Worm (Caenorhabditis elegans) whole organism, L4 larva: Measurements from ENCODE around the gene T09A5.15.

Experiments used
- F10B5.3 ChIP-seq: sonication (generic microtip); optimal IDR thresholded peaks from 2 replicates; lab custom pipeline; 2016; ENCODE audit warnings: mild to moderate bottlenecking, missing genetic modification characterization, missing compliant biosample characterization
- F37D6.2 ChIP-seq: sonication (generic microtip); optimal IDR thresholded peaks from 2 replicates; lab custom pipeline; 2016; ENCODE audit warnings: mild to moderate bottlenecking, missing genetic modification characterization, missing compliant biosample characterization
- F49E8.2 ChIP-seq: sonication (generic microtip); optimal IDR thresholded peaks from 2 replicates; lab custom pipeline; 2016; ENCODE audit warnings: missing compliant biosample characterization, mild to moderate bottlenecking, missing genetic modification characterization, borderline replicate concordance
- T26A8.4 ChIP-seq: fragments of 200-800 bp; sonication (Bioruptor generic); IDR thresholded peaks from 2 replicates; pipeline ENCODE4 v1.3.6; 2022; ENCODE audit warnings: missing genetic modification characterization, missing compliant biosample characterization
- Y105C5A.15 ChIP-seq: fragments of 200-800 bp; sonication (Bioruptor generic); IDR thresholded peaks from 2 replicates; pipeline ENCODE4 v1.3.6; 2022; ENCODE audit warnings: missing genetic modification characterization, missing compliant biosample characterization
- Y75B8A.6 ChIP-seq: fragments of 200-800 bp; sonication (Bioruptor generic); IDR thresholded peaks from 2 replicates; pipeline ENCODE4 v1.3.6; 2022; ENCODE audit warnings: missing genetic modification reagents, missing genetic modification characterization, missing compliant biosample characterization
- aha-1 ChIP-seq: fragments of 150-350 bp; peaks from one replicate; lab custom pipeline; 2014; ENCODE audit warnings: missing biosample characterization, missing genetic modification characterization
- attf-4 ChIP-seq: sonication (generic microtip); optimal IDR thresholded peaks from 3 replicates; lab custom pipeline; 2017; ENCODE audit warnings: missing biosample characterization, missing genetic modification characterization
- ceh-28 ChIP-seq: fragments of 150-350 bp; optimal IDR thresholded peaks from 2 replicates; lab custom pipeline; 2014; ENCODE audit warnings: missing biosample characterization, missing genetic modification reagents, missing genetic modification characterization
- ceh-32 ChIP-seq: sonication (generic microtip); optimal IDR thresholded peaks from 2 replicates; lab custom pipeline; 2016; ENCODE audit warnings: mild to moderate bottlenecking, missing genetic modification characterization, missing compliant biosample characterization; ENCODE audit not compliant: poor library complexity
- ceh-82 ChIP-seq: sonication (generic microtip); optimal IDR thresholded peaks from 2 replicates; lab custom pipeline; 2017; ENCODE audit warnings: missing biosample characterization, missing genetic modification characterization
- cey-2 ChIP-seq: sonication (generic microtip); optimal IDR thresholded peaks from 3 replicates; lab custom pipeline; 2017; ENCODE audit warnings: missing genetic modification characterization, mild to moderate bottlenecking, missing compliant biosample characterization, antibody characterized with exemption, borderline replicate concordance; ENCODE audit not compliant: insufficient read depth
- ctbp-1 ChIP-seq: fragments of 200-800 bp; sonication (Bioruptor generic); IDR thresholded peaks from 2 replicates; pipeline ENCODE4 v1.3.6; 2022; ENCODE audit warnings: missing genetic modification reagents, missing genetic modification characterization, missing compliant biosample characterization
- daf-12 ChIP-seq: fragments of 150-350 bp; optimal IDR thresholded peaks from 2 replicates; lab custom pipeline; 2014; ENCODE audit warnings: missing biosample characterization, missing genetic modification reagents, missing genetic modification characterization
- daf-16 ChIP-seq, 3 experiments: sonication (generic microtip); optimal IDR thresholded peaks; 2 replicates each; lab custom pipeline; 2016 to 2017; ENCODE audit warnings: missing genetic modification characterization in 3 of 3, missing genetic modification reagents in 3 of 3, mild to moderate bottlenecking in 2 of 3, missing compliant biosample characterization in 2 of 3, missing biosample characterization in 1 of 3, moderate library complexity in 1 of 3
- dpl-1 ChIP-seq: fragments of 150-350 bp; optimal IDR thresholded peaks from 2 replicates; lab custom pipeline; 2014; ENCODE audit warnings: missing biosample characterization, missing genetic modification reagents, missing genetic modification characterization
- egl-27 ChIP-seq: sonication (generic microtip); optimal IDR thresholded peaks from 3 replicates; lab custom pipeline; 2017; ENCODE audit warnings: missing biosample characterization, missing genetic modification reagents, missing genetic modification characterization
- egl-43 ChIP-seq: fragments of 200-800 bp; sonication (Bioruptor generic); IDR thresholded peaks from 2 replicates; pipeline ENCODE4 v1.3.6; 2022; ENCODE audit warnings: missing genetic modification reagents, missing genetic modification characterization, missing compliant biosample characterization
- gei-8 ChIP-seq: fragments of 200-800 bp; sonication (Bioruptor generic); optimal IDR thresholded peaks from 2 replicates; lab custom pipeline; 2018; ENCODE audit warnings: mild to moderate bottlenecking, missing genetic modification characterization, missing compliant biosample characterization
- hif-1 ChIP-seq, 2 experiments: sonication (generic microtip); optimal IDR thresholded peaks; 2 replicates each; lab custom pipeline; 2016 to 2017; ENCODE audit warnings: missing compliant biosample characterization in 2 of 2, missing genetic modification characterization in 2 of 2, missing genetic modification reagents in 2 of 2, missing genotype in 2 of 2, mild to moderate bottlenecking in 1 of 2
- hmg-1.1 ChIP-seq: fragments of 200-800 bp; sonication (Bioruptor generic); IDR thresholded peaks from 2 replicates; pipeline ENCODE4 v1.3.6; 2022; ENCODE audit warnings: missing genetic modification reagents, missing genetic modification characterization, missing compliant biosample characterization
- jun-1 ChIP-seq: fragments of 150-350 bp; optimal IDR thresholded peaks from 2 replicates; lab custom pipeline; 2014; ENCODE audit warnings: missing biosample characterization, missing genetic modification reagents, missing genetic modification characterization
- lin-1 ChIP-seq: fragments of 200-800 bp; sonication (Bioruptor generic); IDR thresholded peaks from 2 replicates; pipeline ENCODE4 v1.3.6; 2022; ENCODE audit warnings: missing genetic modification reagents, missing genetic modification characterization, missing compliant biosample characterization
- lin-15B ChIP-seq: fragments of 150-350 bp; sonication (generic microtip); optimal IDR thresholded peaks from 3 replicates; lab custom pipeline; 2014; ENCODE audit warnings: missing biosample characterization, missing genetic modification characterization
- lin-38 ChIP-seq: fragments of 200-800 bp; sonication (Bioruptor generic); IDR thresholded peaks from 2 replicates; pipeline ENCODE4 v1.3.6; 2022; ENCODE audit warnings: missing genetic modification reagents, missing genetic modification characterization, missing compliant biosample characterization
- lir-3 ChIP-seq: sonication (generic microtip); optimal IDR thresholded peaks from 2 replicates; lab custom pipeline; 2016; ENCODE audit warnings: mild to moderate bottlenecking, missing genetic modification characterization, missing compliant biosample characterization
- madf-9 ChIP-seq: fragments of 200-800 bp; sonication (Bioruptor generic); conservative IDR thresholded peaks from 2 replicates; pipeline ENCODE4 v1.3.6; 2022; ENCODE audit warnings: missing genetic modification reagents, missing genetic modification characterization, missing compliant biosample characterization
- mxl-2 ChIP-seq: fragments of 200-800 bp; sonication (Bioruptor generic); conservative IDR thresholded peaks from 2 replicates; pipeline ENCODE4 v1.3.6; 2022; ENCODE audit warnings: missing genetic modification reagents, missing genetic modification characterization, missing compliant biosample characterization
- mxl-3 ChIP-seq: fragments of 200-800 bp; sonication (Bioruptor generic); optimal IDR thresholded peaks from 2 replicates; lab custom pipeline; 2018; ENCODE audit warnings: mild to moderate bottlenecking, missing genetic modification characterization, missing compliant biosample characterization
- nhr-11 ChIP-seq: fragments of 150-350 bp; optimal IDR thresholded peaks from 2 replicates; lab custom pipeline; 2014; ENCODE audit warnings: missing biosample characterization, missing genetic modification characterization
- nhr-111 ChIP-seq: fragments of 200-800 bp; sonication (Bioruptor generic); optimal IDR thresholded peaks from 2 replicates; lab custom pipeline; 2018; ENCODE audit warnings: mild to moderate bottlenecking, missing genetic modification characterization, missing compliant biosample characterization
- nhr-237 ChIP-seq: sonication (generic microtip); optimal IDR thresholded peaks from 2 replicates; lab custom pipeline; 2017; ENCODE audit warnings: missing biosample characterization, missing genetic modification characterization
- nhr-28 ChIP-seq: fragments of 150-350 bp; optimal IDR thresholded peaks from 2 replicates; lab custom pipeline; 2014; ENCODE audit warnings: missing biosample characterization, missing genetic modification characterization
- nhr-48 ChIP-seq: sonication (generic microtip); optimal IDR thresholded peaks from 2 replicates; lab custom pipeline; 2016; ENCODE audit warnings: mild to moderate bottlenecking, missing genetic modification characterization, missing compliant biosample characterization
- nhr-6 ChIP-seq: fragments of 150-350 bp; optimal IDR thresholded peaks from 2 replicates; lab custom pipeline; 2014; ENCODE audit warnings: missing biosample characterization, missing genetic modification characterization
- nhr-76 ChIP-seq: fragments of 150-350 bp; optimal IDR thresholded peaks from 2 replicates; lab custom pipeline; 2014; ENCODE audit warnings: missing biosample characterization, missing genetic modification characterization
- php-3 ChIP-seq: fragments of 200-800 bp; sonication (Bioruptor generic); IDR thresholded peaks from 2 replicates; pipeline ENCODE4 v1.3.6; 2022; ENCODE audit warnings: missing genetic modification reagents, missing genetic modification characterization, missing compliant biosample characterization
- rbr-2 ChIP-seq: sonication (generic microtip); optimal IDR thresholded peaks from 2 replicates; lab custom pipeline; 2016; ENCODE audit warnings: missing genotype, missing genetic modification characterization, missing compliant biosample characterization
- saeg-2 ChIP-seq: fragments of 200-800 bp; sonication (Bioruptor generic); IDR thresholded peaks from 2 replicates; pipeline ENCODE4 v1.3.6; 2022; ENCODE audit warnings: missing genetic modification reagents, missing genetic modification characterization, missing compliant biosample characterization
- skn-1 ChIP-seq: fragments of 150-350 bp; optimal IDR thresholded peaks from 2 replicates; lab custom pipeline; 2014; ENCODE audit warnings: missing biosample characterization, missing genetic modification characterization
- snpc-1.2 ChIP-seq: fragments of 200-800 bp; sonication (Bioruptor generic); IDR thresholded peaks from 2 replicates; pipeline ENCODE4 v1.3.6; 2022; ENCODE audit warnings: missing genetic modification reagents, missing genetic modification characterization, missing compliant biosample characterization
- tag-97 ChIP-seq: fragments of 200-800 bp; sonication (Bioruptor generic); IDR thresholded peaks from 2 replicates; pipeline ENCODE4 v1.3.6; 2022; ENCODE audit warnings: missing genetic modification characterization, missing compliant biosample characterization
- unc-130 ChIP-seq: sonication (generic microtip); optimal IDR thresholded peaks from 2 replicates; lab custom pipeline; 2016; ENCODE audit warnings: missing genetic modification reagents, missing genetic modification characterization, missing compliant biosample characterization
- unc-62 ChIP-seq, 3 experiments: fragments of 150-350 bp in 1 of 3; sonication (generic microtip); optimal IDR thresholded peaks in 2 of 3; peaks in 1 of 3; 1 replicate in 1 of 3; 2 replicates in 2 of 3; lab custom pipeline; 2014 to 2017; ENCODE audit warnings: missing biosample characterization in 3 of 3, missing genetic modification characterization in 3 of 3, missing genetic modification reagents in 3 of 3, missing genotype in 1 of 3
- zfp-2 ChIP-seq: sonication (generic microtip); optimal IDR thresholded peaks from 2 replicates; lab custom pipeline; 2016; ENCODE audit warnings: mild to moderate bottlenecking, missing genetic modification characterization, missing compliant biosample characterization
- zfp-3 ChIP-seq: fragments of 200-800 bp; sonication (Bioruptor generic); conservative IDR thresholded peaks from 2 replicates; pipeline ENCODE4 v1.3.6; 2022; ENCODE audit warnings: missing genetic modification reagents, missing genetic modification characterization, missing compliant biosample characterization
- zip-2 ChIP-seq: fragments of 150-350 bp; optimal IDR thresholded peaks from 2 replicates; lab custom pipeline; 2014; ENCODE audit warnings: missing biosample characterization, missing genetic modification characterization
- ztf-11 ChIP-seq: fragments of 150-350 bp; optimal IDR thresholded peaks from 2 replicates; lab custom pipeline; 2014; ENCODE audit warnings: missing biosample characterization, missing genetic modification characterization
- ztf-7 ChIP-seq: fragments of 150-350 bp; optimal IDR thresholded peaks from 2 replicates; lab custom pipeline; 2014; ENCODE audit warnings: missing biosample characterization, missing genetic modification characterization

The T09A5.15 gene

DNA sequence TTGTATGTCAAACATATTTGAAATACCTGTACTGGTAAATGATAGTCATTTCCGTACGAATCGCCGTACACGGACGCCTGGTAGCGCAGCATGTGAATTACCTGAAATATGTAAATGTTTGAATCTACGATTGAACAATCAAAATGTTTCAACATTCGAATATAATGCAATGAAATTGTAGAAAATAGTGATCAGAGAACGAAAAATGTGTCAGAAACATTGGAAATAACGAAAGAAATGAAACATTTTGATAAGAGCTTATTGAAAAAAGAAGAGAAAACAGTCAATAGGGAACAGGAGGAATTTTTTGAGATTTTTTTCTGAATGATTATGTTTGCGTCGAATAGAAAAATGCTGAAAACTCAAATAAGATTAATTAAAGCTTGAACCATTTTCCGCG is 12.3 kb downstream of the T09A5.15 start, which contains the start of gene ztf-17:
TSS of gene ztf-17 (minus strand) at position 101 of the 400 bp plus-strand sequence.
- TF ChIP-seq nhr-11 (tag; lab: Kevin White, UChicago) (no peak), nhr-48 (no peak), aha-1 (tag; lab: Kevin White, UChicago) (peak; percentile 64)

DNA sequence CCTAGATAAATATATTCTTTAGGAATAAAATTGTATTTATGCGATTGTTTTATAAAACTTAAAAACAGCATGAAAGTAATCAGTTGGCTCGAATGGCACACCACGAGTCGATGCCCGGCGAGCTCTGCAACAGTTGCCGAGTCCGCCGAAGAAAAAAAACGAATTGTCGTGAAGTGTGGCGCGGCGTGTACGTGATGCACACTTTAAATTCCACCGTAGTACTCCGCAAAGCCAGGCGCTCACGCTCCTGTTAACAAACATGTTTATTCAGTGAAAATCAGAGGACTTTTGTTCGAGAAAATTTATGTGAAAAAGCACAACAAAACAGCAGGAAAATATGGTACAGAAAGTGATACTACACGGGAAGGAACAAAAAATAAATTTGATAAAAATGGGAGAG is 12.9 kb downstream of the T09A5.15 start:
- no peak for TF ChIP-seq F37D6.2 (tag; lab: Kevin White, UChicago)
- no peak for TF ChIP-seq lin-1
- no peak for TF ChIP-seq attf-4 (tag; lab: Kevin White, UChicago)
- TF ChIP-seq mxl-3 (GFP tag; lab: Kevin White, UChicago) = no peak
- no peak for TF ChIP-seq lin-15B
- no peak for TF ChIP-seq unc-62 (GFP tag; optimal IDR thresholded peaks at IDR 0.05 in 1 of 2; lab: Kevin White, UChicago)
- TF ChIP-seq unc-62 (tag; optimal IDR thresholded peaks at IDR 0.05; lab: Kevin White, UChicago) = no peak
- no peak for TF ChIP-seq zfp-3 (GFP tag; lab: Robert Waterston, UW)
- no peak for TF ChIP-seq ceh-32 (tag; lab: Kevin White, UChicago)
- TF ChIP-seq nhr-237 (tag; lab: Kevin White, UChicago) = no peak
- no peak for TF ChIP-seq cey-2 (tag; lab: Kevin White, UChicago)
- peak; percentile 21 for TF ChIP-seq nhr-28
- TF ChIP-seq F49E8.2 (tag; lab: Kevin White, UChicago) = no peak
- no peak for TF ChIP-seq nhr-48
- TF ChIP-seq madf-9 (GFP tag; lab: Robert Waterston, UW) = no peak
- TF ChIP-seq nhr-76 (tag; lab: Kevin White, UChicago) = no peak
- peak; percentile 57; the same call in 1 of the 2 replicates for TF ChIP-seq hmg-1.1 (GFP tag; lab: Robert Waterston, UW)
- TF ChIP-seq dpl-1 (GFP tag; lab: Kevin White, UChicago) = peak; percentile 43
- TF ChIP-seq snpc-1.2 (GFP tag; lab: Robert Waterston, UW) = no peak
- TF ChIP-seq ztf-7 (tag; lab: Kevin White, UChicago) = no peak
- no peak for TF ChIP-seq saeg-2
- TF ChIP-seq unc-130 (GFP tag; lab: Kevin White, UChicago) = no peak
- no peak for TF ChIP-seq mxl-2 (GFP tag; lab: Robert Waterston, UW)
- TF ChIP-seq zfp-2 (tag; lab: Kevin White, UChicago) = no peak
- no peak for TF ChIP-seq egl-27 (tag; lab: Kevin White, UChicago)
- no peak for TF ChIP-seq Y75B8A.6 (GFP tag; lab: Robert Waterston, UW)
- no peak for TF ChIP-seq F10B5.3 (tag; lab: Kevin White, UChicago)
- no peak for TF ChIP-seq zip-2 (tag; lab: Kevin White, UChicago)
- no peak for TF ChIP-seq T26A8.4
- TF ChIP-seq daf-12 (tag; lab: Kevin White, UChicago) = no peak
- peak; percentile 0 to 86 for TF ChIP-seq daf-16 (GFP tag; optimal IDR thresholded peaks at IDR 0.05; lab: Kevin White, UChicago)
- TF ChIP-seq daf-16 (tag; optimal IDR thresholded peaks at IDR 0.05; lab: Kevin White, UChicago) = peak; percentile 51
- no peak for TF ChIP-seq ztf-11 (tag; lab: Kevin White, UChicago)
- TF ChIP-seq nhr-6 = peak; percentile 35
- TF ChIP-seq ceh-82 = no peak
- TF ChIP-seq hif-1 (tag; optimal IDR thresholded peaks at IDR 0.05; lab: Kevin White, UChicago) = peak in 1 of 2 experiments; percentile 37
- no peak for TF ChIP-seq tag-97
- no peak for TF ChIP-seq php-3 (GFP tag; lab: Robert Waterston, UW)
- TF ChIP-seq lir-3 = no peak
- no peak for TF ChIP-seq egl-43
- no peak for TF ChIP-seq ctbp-1
- no peak for TF ChIP-seq Y105C5A.15 (GFP tag; lab: Robert Waterston, UW)
- 0 out of 2 replicates have a peak, but pooled peaks have one; percentile 40 for TF ChIP-seq lin-38
- no peak for TF ChIP-seq gei-8 (GFP tag; lab: Kevin White, UChicago)
- TF ChIP-seq jun-1 (tag; lab: Kevin White, UChicago) = no peak
- no peak for TF ChIP-seq skn-1 (tag; lab: Kevin White, UChicago)
- TF ChIP-seq nhr-111 = no peak
- TF ChIP-seq rbr-2 = peak; percentile 25
- no peak for TF ChIP-seq ceh-28
